Fruit fly (Drosophila melanogaster): ENCODE measurements around the gene CG33494.

Gene CG33494

DNA sequence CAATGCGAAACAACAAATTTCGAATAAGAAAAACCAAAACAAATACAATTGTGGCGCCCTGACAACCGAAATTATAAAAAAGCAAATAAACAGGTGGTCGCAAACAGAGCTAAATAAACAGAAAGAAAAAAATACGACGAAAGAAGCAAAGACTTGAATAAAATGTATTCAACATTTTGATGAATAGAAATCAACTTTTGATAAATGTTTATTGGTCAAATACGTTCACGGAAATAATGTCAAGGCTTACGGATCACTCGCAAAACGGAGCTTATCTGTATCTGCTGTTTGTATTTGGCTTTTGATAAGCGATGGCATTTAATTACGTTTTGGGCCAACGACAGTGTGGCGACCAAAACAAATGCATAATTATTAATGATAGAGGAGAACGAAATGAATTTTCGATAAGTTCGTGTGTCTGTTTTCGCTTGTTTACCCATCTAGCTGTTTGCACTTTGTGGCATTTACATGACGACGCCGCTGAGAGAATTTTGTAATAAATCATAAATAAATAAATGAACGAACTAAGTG is 41.7 kb downstream of the CG33494 start (continued):
- TF ChIP-seq az2 (GFP tag; optimal IDR thresholded peaks at IDR 0.05) (no peak), Sin3A (optimal IDR thresholded peaks at IDR 0.05) (no peak), bbx (GFP tag; IDR thresholded peaks at IDR 0.05; ENCODE audit: partially characterized antibody) (no peak), gem (tag; optimal IDR thresholded peaks at IDR 0.05) (peak; percentile 66), CG15514 (GFP tag; optimal IDR thresholded peaks at IDR 0.05) (peak; percentile 56), Elba2 (GFP tag; optimal IDR thresholded peaks at IDR 0.05) (no peak), CG8478 (optimal IDR thresholded peaks at IDR 0.05) (no peak), dimm (GFP tag; IDR thresholded peaks at IDR 0.05) (no peak), h (optimal IDR thresholded peaks at IDR 0.05) (no peak), Hr78 (GFP tag; optimal IDR thresholded peaks at IDR 0.05) (peak in 1 of 2 experiments; percentile 32), grn (GFP tag; optimal IDR thresholded peaks at IDR 0.05) (peak; percentile 70), ci (GFP tag; IDR thresholded peaks at IDR 0.05) (peak; percentile 54), Hand (GFP tag; optimal IDR thresholded peaks at IDR 0.05) (peak; percentile 43), pros (GFP tag; optimal IDR thresholded peaks at IDR 0.05) (no peak), toy (GFP tag; IDR thresholded peaks at IDR 0.05) (no peak), CG34376 (GFP tag; optimal IDR thresholded peaks at IDR 0.05) (peak; percentile 18), stc (GFP tag; IDR thresholded peaks at IDR 0.05) (no peak; the same call in 1 of the 2 replicates), CG10267 (tag; optimal IDR thresholded peaks at IDR 0.05) (peak; percentile 24), nerfin-2 (GFP tag; IDR thresholded peaks at IDR 0.05; ENCODE audit: partially characterized antibody) (no peak), Ravus (GFP tag; IDR thresholded peaks at IDR 0.05) (no peak), ssp (GFP tag; IDR thresholded peaks at IDR 0.05) (no peak), Fer3 (tag; optimal IDR thresholded peaks at IDR 0.05) (peak; percentile 42), CG11456 (GFP tag; IDR thresholded peaks at IDR 0.05) (no peak), yki (optimal IDR thresholded peaks at IDR 0.05) (no peak), CG10979 (tag; optimal IDR thresholded peaks at IDR 0.05) (no peak), ftz-f1 (GFP tag; optimal IDR thresholded peaks at IDR 0.05) (peak; percentile 27), gcm (GFP tag; optimal IDR thresholded peaks at IDR 0.05) (peak; percentile 65), CG18764 (GFP tag; optimal IDR thresholded peaks at IDR 0.05) (peak; percentile 26), CG15479 (GFP tag; optimal IDR thresholded peaks at IDR 0.05) (peak; percentile 47), insv (GFP tag; optimal IDR thresholded peaks at IDR 0.05) (peak in 1 of 2 experiments; percentile 34), odd (GFP tag; optimal IDR thresholded peaks at IDR 0.05) (peak; percentile 84), Poxn (GFP tag; IDR thresholded peaks at IDR 0.05) (no peak), Lhr (GFP tag; optimal IDR thresholded peaks at IDR 0.05) (peak; percentile 4), CG14965 (GFP tag; optimal IDR thresholded peaks at IDR 0.05; ENCODE audit: borderline replicate concordance) (peak; percentile 23), lmd (GFP tag; IDR thresholded peaks at IDR 0.05) (no peak), gce (GFP tag; IDR thresholded peaks at IDR 0.05) (no peak), gfzf (GFP tag; optimal IDR thresholded peaks at IDR 0.05) (no peak), CG17568 (GFP tag; optimal IDR thresholded peaks at IDR 0.05) (peak; percentile 86), mirr (GFP tag; optimal IDR thresholded peaks at IDR 0.05) (peak; percentile 77), Gsc (GFP tag; IDR thresholded peaks at IDR 0.05) (no peak), YL-1 (GFP tag; optimal IDR thresholded peaks at IDR 0.05) (peak; percentile 25), CG13424 (tag; optimal IDR thresholded peaks at IDR 0.05) (peak; percentile 55), jigr1 (GFP tag; IDR thresholded peaks at IDR 0.05) (no peak), CG4707 (GFP tag; optimal IDR thresholded peaks at IDR 0.05) (no peak), CG6791 (GFP tag; IDR thresholded peaks at IDR 0.05; ENCODE audit: partially characterized antibody) (no peak), CG9817 (tag; optimal IDR thresholded peaks at IDR 0.05) (peak; percentile 19), Aef1 (GFP tag; IDR thresholded peaks at IDR 0.05) (no peak), ro (GFP tag; IDR thresholded peaks at IDR 0.05) (0 out of 2 replicates have a peak, but pooled peaks have one; percentile 6), CG10543 (GFP tag; optimal IDR thresholded peaks at IDR 0.05) (peak; percentile 42), dati (GFP tag; IDR thresholded peaks at IDR 0.05) (no peak), cas (GFP tag; IDR thresholded peaks at IDR 0.05) (no peak)
